Worm (Caenorhabditis elegans) whole organism, L4 larva: ENCODE results near the gene tag-250.

Source experiments
- D1046.2 ChIP-seq: fragments of 200-800 bp; sonication (Bioruptor generic); IDR thresholded peaks from 2 replicates; pipeline ENCODE4 v1.3.6; 2022; ENCODE audit warnings: missing genetic modification characterization, missing compliant biosample characterization
- R02D3.7 ChIP-seq: fragments of 150-350 bp; sonication (generic microtip); optimal IDR thresholded peaks from 3 replicates; lab custom pipeline; 2014; ENCODE audit warnings: missing biosample characterization, missing genetic modification characterization
- Y105C5A.15 ChIP-seq: fragments of 200-800 bp; sonication (Bioruptor generic); IDR thresholded peaks from 2 replicates; pipeline ENCODE4 v1.3.6; 2022; ENCODE audit warnings: missing genetic modification characterization, missing compliant biosample characterization
- Y5F2A.4 ChIP-seq: fragments of 200-800 bp; sonication (Bioruptor generic); optimal IDR thresholded peaks from 2 replicates; lab custom pipeline; 2018; ENCODE audit warnings: mild to moderate bottlenecking, missing genetic modification characterization, missing compliant biosample characterization
- ZK546.5 ChIP-seq, 2 experiments: sonication (generic microtip); optimal IDR thresholded peaks; 2 replicates each; lab custom pipeline; 2017; ENCODE audit warnings: missing biosample characterization in 2 of 2, missing genetic modification characterization in 2 of 2
- aly-2 ChIP-seq: sonication (generic microtip); optimal IDR thresholded peaks from 2 replicates; lab custom pipeline; 2018; ENCODE audit warnings: missing biosample characterization, missing genetic modification characterization
- ama-1 ChIP-seq: fragments of 150-350 bp; optimal IDR thresholded peaks from 2 replicates; lab custom pipeline; 2014; ENCODE audit warnings: inconsistent platforms, mixed read lengths
- attf-4 ChIP-seq: sonication (generic microtip); optimal IDR thresholded peaks from 3 replicates; lab custom pipeline; 2017; ENCODE audit warnings: missing biosample characterization, missing genetic modification characterization
- ceh-20 ChIP-seq: fragments of 200-800 bp; sonication (Bioruptor generic); IDR thresholded peaks from 2 replicates; pipeline ENCODE4 v1.3.6; 2022; ENCODE audit warnings: missing genetic modification reagents, missing genetic modification characterization, missing compliant biosample characterization
- ceh-32 ChIP-seq: sonication (generic microtip); optimal IDR thresholded peaks from 2 replicates; lab custom pipeline; 2016; ENCODE audit warnings: mild to moderate bottlenecking, missing genetic modification characterization, missing compliant biosample characterization; ENCODE audit not compliant: poor library complexity
- ceh-44 ChIP-seq: fragments of 200-800 bp; sonication (Bioruptor generic); IDR thresholded peaks from 2 replicates; pipeline ENCODE4 v1.3.6; 2022; ENCODE audit warnings: missing genetic modification reagents, missing genetic modification characterization, missing compliant biosample characterization
- ceh-82 ChIP-seq: sonication (generic microtip); optimal IDR thresholded peaks from 2 replicates; lab custom pipeline; 2017; ENCODE audit warnings: missing biosample characterization, missing genetic modification characterization
- ces-1 ChIP-seq: fragments of 150-350 bp; sonication (generic microtip); optimal IDR thresholded peaks from 4 replicates; lab custom pipeline; 2014; ENCODE audit warnings: missing biosample characterization, missing genetic modification reagents, missing genetic modification characterization
- cey-2 ChIP-seq: sonication (generic microtip); optimal IDR thresholded peaks from 3 replicates; lab custom pipeline; 2017; ENCODE audit warnings: missing genetic modification characterization, mild to moderate bottlenecking, missing compliant biosample characterization, antibody characterized with exemption, borderline replicate concordance; ENCODE audit not compliant: insufficient read depth
- ctbp-1 ChIP-seq: fragments of 200-800 bp; sonication (Bioruptor generic); IDR thresholded peaks from 2 replicates; pipeline ENCODE4 v1.3.6; 2022; ENCODE audit warnings: missing genetic modification reagents, missing genetic modification characterization, missing compliant biosample characterization
- daf-12 ChIP-seq: fragments of 150-350 bp; optimal IDR thresholded peaks from 2 replicates; lab custom pipeline; 2014; ENCODE audit warnings: missing biosample characterization, missing genetic modification reagents, missing genetic modification characterization
- dmd-6 ChIP-seq: fragments of 200-800 bp; sonication (Bioruptor generic); IDR thresholded peaks from 2 replicates; pipeline ENCODE4 v1.3.6; 2022; ENCODE audit warnings: missing genetic modification reagents, missing genetic modification characterization, missing compliant biosample characterization
- egl-27 ChIP-seq: sonication (generic microtip); optimal IDR thresholded peaks from 3 replicates; lab custom pipeline; 2017; ENCODE audit warnings: missing biosample characterization, missing genetic modification reagents, missing genetic modification characterization
- egl-43 ChIP-seq: fragments of 200-800 bp; sonication (Bioruptor generic); IDR thresholded peaks from 2 replicates; pipeline ENCODE4 v1.3.6; 2022; ENCODE audit warnings: missing genetic modification reagents, missing genetic modification characterization, missing compliant biosample characterization
- fkh-10 ChIP-seq: fragments of 150-350 bp; optimal IDR thresholded peaks from 2 replicates; lab custom pipeline; 2014; ENCODE audit warnings: missing biosample characterization, missing genetic modification reagents, missing genetic modification characterization
- gei-8 ChIP-seq: fragments of 200-800 bp; sonication (Bioruptor generic); optimal IDR thresholded peaks from 2 replicates; lab custom pipeline; 2018; ENCODE audit warnings: mild to moderate bottlenecking, missing genetic modification characterization, missing compliant biosample characterization
- hif-1 ChIP-seq, 2 experiments: sonication (generic microtip); optimal IDR thresholded peaks; 2 replicates each; lab custom pipeline; 2016 to 2017; ENCODE audit warnings: missing compliant biosample characterization in 2 of 2, missing genetic modification characterization in 2 of 2, missing genetic modification reagents in 2 of 2, missing genotype in 2 of 2, mild to moderate bottlenecking in 1 of 2
- hmg-1.1 ChIP-seq: fragments of 200-800 bp; sonication (Bioruptor generic); IDR thresholded peaks from 2 replicates; pipeline ENCODE4 v1.3.6; 2022; ENCODE audit warnings: missing genetic modification reagents, missing genetic modification characterization, missing compliant biosample characterization
- jun-1 ChIP-seq: fragments of 150-350 bp; optimal IDR thresholded peaks from 2 replicates; lab custom pipeline; 2014; ENCODE audit warnings: missing biosample characterization, missing genetic modification reagents, missing genetic modification characterization
- lin-1 ChIP-seq: fragments of 200-800 bp; sonication (Bioruptor generic); IDR thresholded peaks from 2 replicates; pipeline ENCODE4 v1.3.6; 2022; ENCODE audit warnings: missing genetic modification reagents, missing genetic modification characterization, missing compliant biosample characterization
- lin-38 ChIP-seq: fragments of 200-800 bp; sonication (Bioruptor generic); IDR thresholded peaks from 2 replicates; pipeline ENCODE4 v1.3.6; 2022; ENCODE audit warnings: missing genetic modification reagents, missing genetic modification characterization, missing compliant biosample characterization
- lin-39 ChIP-seq: fragments of 150-350 bp; optimal IDR thresholded peaks from 2 replicates; lab custom pipeline; 2014; ENCODE audit warnings: missing biosample characterization, missing genetic modification reagents, missing genetic modification characterization
- lir-3 ChIP-seq: sonication (generic microtip); optimal IDR thresholded peaks from 2 replicates; lab custom pipeline; 2016; ENCODE audit warnings: mild to moderate bottlenecking, missing genetic modification characterization, missing compliant biosample characterization
- madf-9 ChIP-seq: fragments of 200-800 bp; sonication (Bioruptor generic); conservative IDR thresholded peaks from 2 replicates; pipeline ENCODE4 v1.3.6; 2022; ENCODE audit warnings: missing genetic modification reagents, missing genetic modification characterization, missing compliant biosample characterization
- mep-1 ChIP-seq: fragments of 150-350 bp; sonication (generic microtip); optimal IDR thresholded peaks from 3 replicates; lab custom pipeline; 2014; ENCODE audit warnings: missing biosample characterization, missing genetic modification characterization
- mxl-3 ChIP-seq: fragments of 200-800 bp; sonication (Bioruptor generic); optimal IDR thresholded peaks from 2 replicates; lab custom pipeline; 2018; ENCODE audit warnings: mild to moderate bottlenecking, missing genetic modification characterization, missing compliant biosample characterization
- nhr-10 ChIP-seq: fragments of 150-350 bp; optimal IDR thresholded peaks from 2 replicates; lab custom pipeline; 2014; ENCODE audit warnings: missing biosample characterization, missing genetic modification characterization
- nhr-102 ChIP-seq: sonication (generic microtip); optimal IDR thresholded peaks from 2 replicates; lab custom pipeline; 2016; ENCODE audit warnings: mild to moderate bottlenecking, missing genetic modification characterization, moderate library complexity, missing compliant biosample characterization
- nhr-237 ChIP-seq: sonication (generic microtip); optimal IDR thresholded peaks from 2 replicates; lab custom pipeline; 2017; ENCODE audit warnings: missing biosample characterization, missing genetic modification characterization
- nhr-25 ChIP-seq: sonication (generic microtip); optimal IDR thresholded peaks from 2 replicates; lab custom pipeline; 2017; ENCODE audit warnings: missing genetic modification characterization, mild to moderate bottlenecking, missing compliant biosample characterization, antibody characterized with exemption, moderate library complexity, borderline replicate concordance; ENCODE audit not compliant: insufficient read depth
- nhr-28 ChIP-seq: fragments of 150-350 bp; optimal IDR thresholded peaks from 2 replicates; lab custom pipeline; 2014; ENCODE audit warnings: missing biosample characterization, missing genetic modification characterization
- nhr-42 ChIP-seq: fragments of 200-800 bp; sonication (Bioruptor generic); IDR thresholded peaks from 2 replicates; pipeline ENCODE4 v1.3.6; 2022; ENCODE audit warnings: missing genetic modification characterization, missing compliant biosample characterization
- nhr-48 ChIP-seq: sonication (generic microtip); optimal IDR thresholded peaks from 2 replicates; lab custom pipeline; 2016; ENCODE audit warnings: mild to moderate bottlenecking, missing genetic modification characterization, missing compliant biosample characterization
- nhr-6 ChIP-seq: fragments of 150-350 bp; optimal IDR thresholded peaks from 2 replicates; lab custom pipeline; 2014; ENCODE audit warnings: missing biosample characterization, missing genetic modification characterization
- nhr-76 ChIP-seq: fragments of 150-350 bp; optimal IDR thresholded peaks from 2 replicates; lab custom pipeline; 2014; ENCODE audit warnings: missing biosample characterization, missing genetic modification characterization
- php-3 ChIP-seq: fragments of 200-800 bp; sonication (Bioruptor generic); IDR thresholded peaks from 2 replicates; pipeline ENCODE4 v1.3.6; 2022; ENCODE audit warnings: missing genetic modification reagents, missing genetic modification characterization, missing compliant biosample characterization
- rbr-2 ChIP-seq: sonication (generic microtip); optimal IDR thresholded peaks from 2 replicates; lab custom pipeline; 2016; ENCODE audit warnings: missing genotype, missing genetic modification characterization, missing compliant biosample characterization
- sdz-12 ChIP-seq: fragments of 200-800 bp; sonication (Bioruptor generic); optimal IDR thresholded peaks from 2 replicates; lab custom pipeline; 2018; ENCODE audit warnings: mild to moderate bottlenecking, missing genetic modification characterization, missing compliant biosample characterization
- set-16 ChIP-seq: fragments of 200-800 bp; sonication (Bioruptor generic); IDR thresholded peaks from 2 replicates; pipeline ENCODE4 v1.3.6; 2022; ENCODE audit warnings: missing genetic modification reagents, missing genetic modification characterization, missing compliant biosample characterization
- snpc-1.2 ChIP-seq: fragments of 200-800 bp; sonication (Bioruptor generic); IDR thresholded peaks from 2 replicates; pipeline ENCODE4 v1.3.6; 2022; ENCODE audit warnings: missing genetic modification reagents, missing genetic modification characterization, missing compliant biosample characterization
- snpc-4 ChIP-seq: fragments of 150-350 bp; optimal IDR thresholded peaks from 2 replicates; lab custom pipeline; 2014; ENCODE audit warnings: missing biosample characterization, missing genetic modification characterization
- spr-3 ChIP-seq: fragments of 200-800 bp; sonication (Bioruptor generic); optimal IDR thresholded peaks from 2 replicates; lab custom pipeline; 2018; ENCODE audit warnings: mild to moderate bottlenecking, missing genetic modification characterization, missing compliant biosample characterization
- zfp-2 ChIP-seq: sonication (generic microtip); optimal IDR thresholded peaks from 2 replicates; lab custom pipeline; 2016; ENCODE audit warnings: mild to moderate bottlenecking, missing genetic modification characterization, missing compliant biosample characterization
- zip-11 ChIP-seq: fragments of 200-800 bp; sonication (Bioruptor generic); IDR thresholded peaks from 2 replicates; pipeline ENCODE4 v1.3.6; 2022; ENCODE audit warnings: missing genetic modification characterization, missing compliant biosample characterization
- zip-2 ChIP-seq: fragments of 150-350 bp; optimal IDR thresholded peaks from 2 replicates; lab custom pipeline; 2014; ENCODE audit warnings: missing biosample characterization, missing genetic modification characterization

tag-250 gene

ce11 chrIII:7941417-7941816 lies 16.7 kb upstream of the tag-250 start, which contains the start of gene kle-2:
Gene kle-2, plus strand, starts transcription at chrIII:7941717.
- no peak for TF ChIP-seq zip-11 (GFP tag; lab: Robert Waterston, UW)
- no peak for TF ChIP-seq nhr-10 (tag; lab: Kevin White, UChicago)
- no peak for TF ChIP-seq nhr-48 (tag; lab: Kevin White, UChicago)
- no peak for TF ChIP-seq daf-12 (tag; lab: Kevin White, UChicago)
- no peak for TF ChIP-seq ceh-32 (tag; lab: Kevin White, UChicago)
- TF ChIP-seq nhr-6 (tag; lab: Kevin White, UChicago) = no peak
- TF ChIP-seq ctbp-1 (GFP tag; lab: Robert Waterston, UW) = no peak
- no peak for TF ChIP-seq zfp-2
- TF ChIP-seq ceh-44 (GFP tag; lab: Robert Waterston, UW) = no peak
- TF ChIP-seq zip-2 = no peak

DNA sequence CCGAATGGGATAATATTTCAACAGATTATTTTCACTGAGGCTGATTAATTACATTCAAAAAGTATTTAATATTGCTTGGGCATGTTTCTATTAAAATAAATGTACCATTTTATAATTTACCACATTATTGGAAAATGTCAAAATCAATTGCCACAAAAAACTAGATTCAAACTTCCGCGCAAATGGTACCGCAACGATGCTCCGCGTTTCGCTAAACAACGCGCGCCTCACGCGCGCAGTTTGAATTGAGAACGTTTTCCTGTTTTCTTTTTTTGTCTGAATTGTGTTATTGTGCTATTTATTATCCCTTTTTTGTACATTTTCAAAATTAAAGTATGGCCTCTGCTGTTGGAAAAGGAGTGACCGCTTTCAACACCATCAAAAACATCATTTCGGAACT lies 16.1 kb upstream of the tag-250 start, which contains the start of gene C29E4.12:
Gene C29E4.12 (plus strand): TSS at position 333 of the 400 bp plus-strand sequence.
- TF ChIP-seq aly-2 (tag; lab: Kevin White, UChicago) (no peak), R02D3.7 (tag; lab: Kevin White, UChicago) (no peak), jun-1 (tag; lab: Kevin White, UChicago) (no peak), hmg-1.1 (GFP tag; lab: Robert Waterston, UW) (peak; percentile 65; the same call in 1 of the 2 replicates), gei-8 (no peak), Y5F2A.4 (GFP tag; lab: Kevin White, UChicago) (no peak), egl-27 (tag; lab: Kevin White, UChicago) (no peak), daf-12 (tag; lab: Kevin White, UChicago) (no peak), ces-1 (no peak), ama-1 (lab: Kevin White, UChicago) (no peak), D1046.2 (GFP tag; lab: Robert Waterston, UW) (no peak), lir-3 (no peak), cey-2 (no peak), sdz-12 (GFP tag; lab: Kevin White, UChicago) (no peak), Y105C5A.15 (GFP tag; lab: Robert Waterston, UW) (no peak), mep-1 (no peak), php-3 (GFP tag; lab: Robert Waterston, UW) (no peak), ceh-82 (tag; lab: Kevin White, UChicago) (no peak), nhr-237 (no peak), madf-9 (GFP tag; lab: Robert Waterston, UW) (no peak), nhr-102 (tag; lab: Kevin White, UChicago) (no peak), ceh-20 (GFP tag; lab: Robert Waterston, UW) (no peak), nhr-28 (tag; lab: Kevin White, UChicago) (peak; percentile 52), rbr-2 (tag; lab: Kevin White, UChicago) (no peak), egl-43 (GFP tag; lab: Robert Waterston, UW) (no peak), spr-3 (GFP tag; lab: Kevin White, UChicago) (no peak), nhr-42 (GFP tag; lab: Robert Waterston, UW) (no peak), mxl-3 (GFP tag; lab: Kevin White, UChicago) (no peak), snpc-1.2 (GFP tag; lab: Robert Waterston, UW) (no peak), set-16 (GFP tag; lab: Robert Waterston, UW) (no peak), nhr-6 (tag; lab: Kevin White, UChicago) (peak; percentile 45), dmd-6 (GFP tag; lab: Robert Waterston, UW) (no peak), snpc-4 (no peak), nhr-76 (tag; lab: Kevin White, UChicago) (no peak), ceh-32 (tag; lab: Kevin White, UChicago) (no peak), ctbp-1 (GFP tag; lab: Robert Waterston, UW) (no peak), hif-1 (tag; optimal IDR thresholded peaks at IDR 0.05; lab: Kevin White, UChicago) (peak in 1 of 2 experiments; percentile 27), lin-38 (GFP tag; lab: Robert Waterston, UW) (no peak; the same call in 1 of the 2 replicates), attf-4 (tag; lab: Kevin White, UChicago) (no peak), fkh-10 (peak; percentile 38), lin-39 (no peak), nhr-25 (peak; percentile 55), ZK546.5 (tag; optimal IDR thresholded peaks at IDR 0.05; lab: Kevin White, UChicago) (no peak), lin-1 (no peak)
